Worm (Caenorhabditis elegans): ENCODE data around the gene gsto-2.

Gene gsto-2

DNA sequence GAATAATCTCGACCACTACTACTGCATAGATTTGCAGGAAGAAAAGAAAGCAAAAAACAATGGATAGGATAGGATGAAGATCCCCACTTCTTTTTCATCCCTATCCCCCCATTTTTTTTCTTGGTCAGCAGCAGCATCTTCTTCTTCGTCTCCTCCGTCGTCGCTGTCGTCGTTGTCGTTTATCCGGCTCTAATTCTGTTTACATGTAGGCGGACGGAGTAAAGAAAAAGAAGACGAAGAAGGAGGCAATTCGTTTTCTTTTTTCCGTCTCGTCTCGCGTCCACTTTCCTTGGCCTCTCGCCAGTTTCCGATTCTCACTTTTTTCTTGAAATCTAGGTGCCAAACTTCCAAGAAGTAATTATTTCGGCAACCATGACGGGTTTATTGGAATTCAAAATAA is 42.9 kb upstream of the gsto-2 start:
- TF ChIP-seq unc-55 (GFP tag; optimal IDR thresholded peaks at IDR 0.05) (no peak), unc-42 (tag; optimal IDR thresholded peaks at IDR 0.05) (peak; percentile 86)

DNA sequence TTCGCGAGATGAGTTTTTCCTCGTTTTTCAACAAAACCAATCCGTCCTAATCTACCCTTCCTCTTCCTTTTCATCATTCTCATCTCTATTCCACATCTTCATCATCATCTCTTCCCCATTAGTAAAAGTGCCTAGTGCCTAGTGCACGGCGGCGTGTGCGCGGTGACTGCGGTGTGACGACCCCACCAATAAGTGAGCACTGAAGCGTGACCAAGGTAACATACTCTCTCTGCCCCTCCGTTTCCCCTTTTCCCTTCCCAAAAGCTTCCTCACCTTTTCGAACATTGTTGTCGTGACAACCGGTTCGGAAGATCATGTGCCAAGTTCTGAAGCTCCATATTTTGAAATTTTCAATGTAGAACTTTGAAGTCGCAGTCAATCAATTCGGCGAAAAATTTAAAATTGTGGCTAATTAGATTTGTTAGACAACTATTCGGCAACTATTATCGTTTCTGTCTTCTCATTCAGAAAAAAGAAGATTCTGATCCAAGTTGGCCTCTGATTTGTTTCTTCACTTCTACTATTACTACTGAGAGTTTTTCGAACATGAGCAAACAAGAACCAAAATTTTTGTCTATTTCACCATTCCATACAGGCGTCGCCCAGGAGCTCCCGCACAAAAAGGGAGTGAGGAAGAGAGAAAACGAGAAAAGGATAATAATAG is 42.2 kb upstream of the gsto-2 start:
- no peak for TF ChIP-seq ama-1 (optimal IDR thresholded peaks at IDR 0.05)
- TF ChIP-seq pax-1 (tag; optimal IDR thresholded peaks at IDR 0.05), result peak; percentile 72
- no peak for TF ChIP-seq elt-4 (tag; optimal IDR thresholded peaks at IDR 0.05)
- no peak for TF ChIP-seq tbx-2 (tag; optimal IDR thresholded peaks at IDR 0.05)
- peak; percentile 53 for TF ChIP-seq ceh-31 (tag; optimal IDR thresholded peaks at IDR 0.05)
- TF ChIP-seq sox-2 (GFP tag; IDR thresholded peaks at IDR 0.05), result no peak
- peak; percentile 32 for TF ChIP-seq pros-1 (tag; optimal IDR thresholded peaks at IDR 0.05)

DNA sequence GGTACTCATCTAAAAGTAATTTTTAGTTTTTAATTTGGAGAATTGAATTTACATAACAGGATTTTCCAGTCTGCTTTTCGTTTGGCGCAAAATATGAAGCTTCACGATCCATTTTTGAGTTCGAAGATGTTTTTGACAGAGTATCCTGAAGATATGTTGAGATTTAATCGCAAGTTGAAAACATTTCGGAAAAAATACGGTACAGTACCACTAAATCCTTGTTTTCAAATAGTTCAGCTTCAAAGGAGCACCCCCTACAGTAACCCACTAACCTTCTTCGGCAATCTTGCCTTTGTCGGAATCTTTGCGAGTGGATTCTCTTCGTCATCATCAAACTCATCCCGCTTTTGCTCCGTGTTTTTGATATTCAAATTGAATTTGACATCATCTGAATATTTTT is 35.6 kb upstream of the gsto-2 start:
- TF ChIP-seq sdc-2 (tag; optimal IDR thresholded peaks at IDR 0.05) (no peak), pha-2 (tag; optimal IDR thresholded peaks at IDR 0.05) (no peak), pat-9 (tag; optimal IDR thresholded peaks at IDR 0.05) (no peak), ceh-22 (tag; optimal IDR thresholded peaks at IDR 0.05) (no peak), F13H6.1 (tag; optimal IDR thresholded peaks at IDR 0.05) (no peak)

DNA sequence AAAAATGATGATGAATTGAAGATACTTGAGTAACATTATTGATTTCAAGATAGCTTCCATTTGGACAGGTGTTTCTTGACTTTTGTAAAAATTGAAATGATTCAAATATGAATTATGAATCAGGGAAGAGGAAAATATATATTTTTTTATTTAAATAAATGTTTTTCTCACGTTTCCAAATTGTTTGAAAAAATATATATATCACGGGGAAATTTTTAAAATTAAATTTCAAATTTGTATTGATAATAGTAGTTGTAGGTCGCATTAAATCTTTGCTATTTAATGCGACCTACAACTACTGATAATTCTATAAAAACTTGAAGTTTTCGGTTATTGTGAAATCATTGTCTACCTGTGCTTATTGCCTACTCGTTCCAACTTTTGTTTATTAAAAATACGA is 34.7 kb upstream of the gsto-2 start, which contains the start of gene ZC21.8:
ZC21.8 (minus strand) TSS at position 101 of the 400 bp plus-strand sequence.
- TF ChIP-seq fax-1 (tag; optimal IDR thresholded peaks at IDR 0.05), result no peak

DNA sequence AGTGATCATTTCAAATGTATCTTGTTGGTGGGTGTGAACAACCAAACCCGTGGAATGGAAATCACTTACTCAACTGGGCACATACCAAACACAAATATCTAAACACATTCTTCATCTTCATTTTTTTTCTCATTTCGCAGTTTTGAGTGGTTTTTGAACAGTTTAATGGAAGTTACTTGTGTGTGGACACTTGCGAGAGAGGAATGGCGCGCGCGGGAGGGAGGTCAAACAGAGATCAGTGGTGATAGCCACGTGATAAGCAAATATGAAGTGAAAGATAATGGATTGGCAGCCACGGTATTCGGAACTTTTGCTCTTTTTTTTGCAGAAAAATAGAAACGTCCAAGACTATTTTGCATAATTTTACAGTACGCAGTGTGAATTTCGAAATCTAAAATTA is 34.0 kb upstream of the gsto-2 start:
- TF ChIP-seq ceh-6 (GFP tag; optimal IDR thresholded peaks at IDR 0.05) (no peak), ceh-19 (GFP tag; optimal IDR thresholded peaks at IDR 0.05) (no peak), fkh-6 (tag; optimal IDR thresholded peaks at IDR 0.05) (no peak), elt-4 (tag; optimal IDR thresholded peaks at IDR 0.05) (no peak), ceh-48 (tag; optimal IDR thresholded peaks at IDR 0.05) (no peak), nhr-11 (tag; optimal IDR thresholded peaks at IDR 0.05) (no peak), ceh-45 (GFP tag; IDR thresholded peaks at IDR 0.05) (no peak), pha-2 (tag; optimal IDR thresholded peaks at IDR 0.05) (no peak), sdc-2 (tag; optimal IDR thresholded peaks at IDR 0.05) (no peak), ceh-34 (tag; optimal IDR thresholded peaks at IDR 0.05) (no peak), ceh-30 (tag; optimal IDR thresholded peaks at IDR 0.05) (no peak), ttx-3 (tag; optimal IDR thresholded peaks at IDR 0.05) (no peak), ets-4 (tag; optimal IDR thresholded peaks at IDR 0.05) (no peak), ceh-18 (tag; optimal IDR thresholded peaks at IDR 0.05) (no peak), che-1 (tag; optimal IDR thresholded peaks at IDR 0.05) (no peak), unc-55 (GFP tag; optimal IDR thresholded peaks at IDR 0.05) (no peak), pax-1 (tag; optimal IDR thresholded peaks at IDR 0.05) (no peak), hlh-6 (tag; optimal IDR thresholded peaks at IDR 0.05) (no peak)

DNA sequence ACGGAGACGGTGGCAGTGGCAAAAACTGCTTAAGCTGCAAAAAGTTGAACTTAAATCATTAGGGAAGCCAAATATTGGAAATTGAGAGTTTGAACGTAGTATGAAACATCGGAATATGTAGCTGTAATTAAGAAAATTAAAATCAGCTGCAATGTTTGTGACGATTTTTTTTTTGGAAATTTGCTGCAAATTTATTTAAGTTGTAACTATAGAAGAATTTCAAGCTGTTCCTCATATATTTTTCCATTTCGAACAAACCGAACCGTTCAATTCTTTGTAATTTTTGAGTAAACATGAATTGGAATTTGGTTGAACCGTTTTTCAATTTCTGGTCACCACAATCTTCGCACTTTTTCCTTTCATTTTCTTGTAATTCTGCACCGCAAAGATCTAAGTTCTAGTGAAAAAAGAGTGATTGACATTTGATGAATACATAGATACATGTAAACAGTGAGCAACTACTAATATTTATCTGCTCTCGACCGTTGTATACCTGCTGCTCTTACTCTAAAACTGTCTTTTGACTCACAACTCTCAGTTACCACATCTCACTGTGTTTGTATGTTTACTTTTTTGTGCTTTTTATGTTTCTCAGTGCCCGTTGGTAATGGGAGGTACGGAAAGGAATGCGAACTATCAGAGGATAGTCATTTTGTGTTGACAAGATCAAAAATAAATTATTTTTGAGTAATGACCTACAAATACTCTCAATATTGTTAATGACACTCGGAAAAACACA is 32.7 kb upstream of the gsto-2 start:
- TF ChIP-seq pag-3 (tag; optimal IDR thresholded peaks at IDR 0.05; ENCODE audit: borderline replicate concordance) (no peak), lim-6 (tag; optimal IDR thresholded peaks at IDR 0.05) (no peak), hlh-8 (tag; optimal IDR thresholded peaks at IDR 0.05) (no peak), unc-86 (tag; optimal IDR thresholded peaks at IDR 0.05) (no peak)
